Worm (Caenorhabditis elegans): ENCODE data around the gene Y17G7B.3.
A peak's percentile ranks its signal among the peaks of the same experiment; 100 is the strongest.

Y17G7B.3 gene

ce11 chrII:12040167-12040566, 51.3 kb downstream of the Y17G7B.3 start (continued):
- TF ChIP-seq ZK337.2 (GFP tag; IDR thresholded peaks at IDR 0.05) (no peak), jun-1 (tag; optimal IDR thresholded peaks at IDR 0.05) (no peak), unc-39 (tag; optimal IDR thresholded peaks at IDR 0.05) (no peak), hmg-1.1 (GFP tag; IDR thresholded peaks at IDR 0.05) (peak; percentile 77), mdt-29 (GFP tag; IDR thresholded peaks at IDR 0.05) (0 out of 2 replicates have a peak, but pooled peaks have one; percentile 27), duxl-1 (tag; optimal IDR thresholded peaks at IDR 0.05; ENCODE audit: poor library complexity) (no peak), saeg-2 (GFP tag; IDR thresholded peaks at IDR 0.05) (no peak), unc-130 (GFP tag; optimal IDR thresholded peaks at IDR 0.05) (no peak), mxl-3 (GFP tag; optimal IDR thresholded peaks at IDR 0.05) (no peak), nhr-10 (tag; optimal IDR thresholded peaks at IDR 0.05) (no peak), nhr-6 (tag; optimal IDR thresholded peaks at IDR 0.05) (peak; percentile 8), unc-62 (GFP tag; optimal IDR thresholded peaks at IDR 0.05 in 1 of 2) (peak in 1 of 2 experiments; percentile 63), unc-62 (tag; optimal IDR thresholded peaks at IDR 0.05) (no peak), lsy-2 (tag; optimal IDR thresholded peaks at IDR 0.05) (peak in 1 of 2 experiments; percentile 77), snpc-1.2 (GFP tag; IDR thresholded peaks at IDR 0.05) (no peak), hif-1 (tag; optimal IDR thresholded peaks at IDR 0.05) (peak; percentile 91 to 100), nhr-48 (tag; optimal IDR thresholded peaks at IDR 0.05) (peak; percentile 54), mep-1 (tag; optimal IDR thresholded peaks at IDR 0.05) (peak; percentile 58), nhr-237 (tag; optimal IDR thresholded peaks at IDR 0.05) (no peak), T20F7.1 (GFP tag; optimal IDR thresholded peaks at IDR 0.05) (no peak), lin-38 (GFP tag; IDR thresholded peaks at IDR 0.05) (peak; percentile 49; the same call in 1 of the 2 replicates), Y105C5A.15 (GFP tag; IDR thresholded peaks at IDR 0.05) (no peak), Y75B8A.6 (GFP tag; IDR thresholded peaks at IDR 0.05) (no peak), ceh-32 (tag; optimal IDR thresholded peaks at IDR 0.05; ENCODE audit: poor library complexity) (no peak), mdl-1 (tag; optimal IDR thresholded peaks at IDR 0.05) (peak in 1 of 2 experiments; percentile 68), ztf-7 (tag; optimal IDR thresholded peaks at IDR 0.05) (no peak), skn-1 (tag; optimal IDR thresholded peaks at IDR 0.05) (no peak), vab-7 (GFP tag; IDR thresholded peaks at IDR 0.05) (no peak), hlh-11 (tag; optimal IDR thresholded peaks at IDR 0.05) (peak; percentile 85), daf-12 (tag; optimal IDR thresholded peaks at IDR 0.05) (no peak), ztf-11 (tag; optimal IDR thresholded peaks at IDR 0.05) (no peak), lim-7 (GFP tag; IDR thresholded peaks at IDR 0.05) (no peak), fos-1 (tag; optimal IDR thresholded peaks at IDR 0.05) (no peak), lin-29 (GFP tag; IDR thresholded peaks at IDR 0.05) (no peak), dve-1 (tag; optimal IDR thresholded peaks at IDR 0.05; ENCODE audit: insufficient read depth) (peak; percentile 87), aha-1 (tag) (peak; percentile 100), nhr-25 (tag; optimal IDR thresholded peaks at IDR 0.05; ENCODE audit: borderline replicate concordance, insufficient read depth) (peak; percentile 22), F26F4.8 (GFP tag; conservative IDR thresholded peaks at IDR 0.05) (no peak), cey-2 (tag; optimal IDR thresholded peaks at IDR 0.05; ENCODE audit: borderline replicate concordance, insufficient read depth) (no peak), dpl-1 (GFP tag; optimal IDR thresholded peaks at IDR 0.05) (peak; percentile 22), lin-1 (GFP tag; IDR thresholded peaks at IDR 0.05) (peak; percentile 45; the same call in 1 of the 2 replicates), php-3 (GFP tag; IDR thresholded peaks at IDR 0.05) (no peak), F37D6.2 (tag; optimal IDR thresholded peaks at IDR 0.05) (no peak), hlh-30 (tag; optimal IDR thresholded peaks at IDR 0.05; ENCODE audit: insufficient read depth) (peak; percentile 40), nhr-77 (tag; optimal IDR thresholded peaks at IDR 0.05) (peak; percentile 81), arid-1 (GFP tag; conservative IDR thresholded peaks at IDR 0.05) (peak; percentile 44; the same call in 1 of the 2 replicates), rbr-2 (tag; optimal IDR thresholded peaks at IDR 0.05) (no peak), nhr-28 (tag; optimal IDR thresholded peaks at IDR 0.05) (peak; percentile 97)

Data from whole organism, L4 larva.